Worm (Caenorhabditis elegans) whole organism, L4/young adult: Measurements from ENCODE around the gene lipl-4.

Source experiments
- W03F9.2 ChIP-seq: fragments of 150-350 bp; optimal IDR thresholded peaks from 2 replicates; lab custom pipeline; 2014; ENCODE audit warnings: missing biosample characterization, missing genetic modification characterization
- dao-5 ChIP-seq: sonication (generic microtip); optimal IDR thresholded peaks from 2 replicates; lab custom pipeline; 2016; ENCODE audit warnings: missing genotype, missing genetic modification characterization, moderate library complexity, missing compliant biosample characterization
- him-1 ChIP-seq: sonication (generic microtip); optimal IDR thresholded peaks from 2 replicates; lab custom pipeline; 2016; ENCODE audit warnings: missing genotype, missing genetic modification reagents, missing genetic modification characterization, missing compliant biosample characterization

ce11 chrV:6593700-6594244, 43.8 kb downstream of the lipl-4 start, which contains the start of gene hcp-1:
- no peak for TF ChIP-seq him-1 (tag; lab: Kevin White, UChicago)
- TF ChIP-seq W03F9.2 (tag; lab: Kevin White, UChicago), result no peak
- TF ChIP-seq dao-5 (tag; lab: Kevin White, UChicago), result no peak
